Worm (Caenorhabditis elegans) whole organism, late embryonic: ENCODE results near the gene F53F4.2.

Experiments
- C08G9.2 ChIP-seq: sonication (generic microtip); optimal IDR thresholded peaks from 2 replicates; lab custom pipeline; 2016; ENCODE audit warnings: mild to moderate bottlenecking, missing genetic modification characterization, moderate library complexity, missing compliant biosample characterization
- F13H6.1 ChIP-seq: sonication (generic microtip); optimal IDR thresholded peaks from 2 replicates; lab custom pipeline; 2016; ENCODE audit warnings: missing genetic modification characterization, missing compliant biosample characterization
- K02D7.2 ChIP-seq: sonication (generic microtip); optimal IDR thresholded peaks from 2 replicates; lab custom pipeline; 2017; ENCODE audit warnings: mild to moderate bottlenecking, missing genetic modification characterization, missing compliant biosample characterization
- T23F11.4 ChIP-seq: fragments of 200-800 bp; sonication (Bioruptor generic); optimal IDR thresholded peaks from 2 replicates; lab custom pipeline; 2018; ENCODE audit warnings: mild to moderate bottlenecking, missing genetic modification characterization, missing compliant biosample characterization
- ama-1 ChIP-seq: fragments of 150-350 bp; optimal IDR thresholded peaks from 2 replicates; lab custom pipeline; 2014
- ceh-18 ChIP-seq: sonication (generic microtip); optimal IDR thresholded peaks from 2 replicates; lab custom pipeline; 2016; ENCODE audit warnings: missing genetic modification characterization, missing compliant biosample characterization
- ceh-22 ChIP-seq: sonication (generic microtip); optimal IDR thresholded peaks from 2 replicates; lab custom pipeline; 2017; ENCODE audit warnings: missing biosample characterization, missing genetic modification characterization
- ceh-24 ChIP-seq: sonication (generic microtip); optimal IDR thresholded peaks from 2 replicates; lab custom pipeline; 2016; ENCODE audit warnings: mild to moderate bottlenecking, missing genetic modification characterization, missing compliant biosample characterization
- ceh-31 ChIP-seq: sonication (generic microtip); optimal IDR thresholded peaks from 2 replicates; lab custom pipeline; 2016; ENCODE audit warnings: missing genetic modification characterization, missing compliant biosample characterization
- ceh-45 ChIP-seq: fragments of 200-800 bp; sonication (Bioruptor generic); IDR thresholded peaks from 2 replicates; pipeline ENCODE4 v1.3.6; 2022; ENCODE audit warnings: missing genetic modification reagents, missing genetic modification characterization, missing compliant biosample characterization
- ceh-48 ChIP-seq: sonication (generic microtip); optimal IDR thresholded peaks from 2 replicates; lab custom pipeline; 2016; ENCODE audit warnings: missing genetic modification characterization, inconsistent platforms, missing compliant biosample characterization
- ceh-6 ChIP-seq: fragments of 200-800 bp; sonication (Bioruptor generic); optimal IDR thresholded peaks from 2 replicates; lab custom pipeline; 2018; ENCODE audit warnings: mild to moderate bottlenecking, missing genetic modification characterization, missing compliant biosample characterization
- ceh-9 ChIP-seq: sonication (generic microtip); optimal IDR thresholded peaks from 2 replicates; lab custom pipeline; 2016; ENCODE audit warnings: mild to moderate bottlenecking, missing genetic modification characterization, inconsistent platforms, missing compliant biosample characterization
- che-1 ChIP-seq: sonication (generic microtip); optimal IDR thresholded peaks from 2 replicates; lab custom pipeline; 2016; ENCODE audit warnings: mild to moderate bottlenecking, missing genetic modification characterization, missing compliant biosample characterization
- elt-2 ChIP-seq: sonication (generic microtip); optimal IDR thresholded peaks from 2 replicates; lab custom pipeline; 2016; ENCODE audit warnings: missing genetic modification reagents, missing genetic modification characterization, missing compliant biosample characterization
- elt-4 ChIP-seq: sonication (generic microtip); optimal IDR thresholded peaks from 2 replicates; lab custom pipeline; 2016; ENCODE audit warnings: missing genetic modification characterization, missing compliant biosample characterization
- gmeb-2 ChIP-seq: sonication (generic microtip); optimal IDR thresholded peaks from 2 replicates; lab custom pipeline; 2016; ENCODE audit warnings: missing genetic modification characterization, inconsistent platforms, missing compliant biosample characterization
- hlh-15 ChIP-seq: sonication (generic microtip); optimal IDR thresholded peaks from 2 replicates; lab custom pipeline; 2016; ENCODE audit warnings: missing genetic modification characterization, missing compliant biosample characterization
- hlh-30 ChIP-seq: sonication (generic microtip); optimal IDR thresholded peaks from 2 replicates; lab custom pipeline; 2017; ENCODE audit warnings: antibody characterized with exemption, missing genetic modification characterization, missing compliant biosample characterization; ENCODE audit not compliant: insufficient read depth
- hlh-8 ChIP-seq: sonication (generic microtip); optimal IDR thresholded peaks from 2 replicates; lab custom pipeline; 2016; ENCODE audit warnings: missing genotype, missing genetic modification characterization, missing compliant biosample characterization
- lim-6 ChIP-seq: sonication (generic microtip); optimal IDR thresholded peaks from 2 replicates; lab custom pipeline; 2016; ENCODE audit warnings: missing genetic modification characterization, missing compliant biosample characterization
- madf-2 ChIP-seq: sonication (generic microtip); optimal IDR thresholded peaks from 2 replicates; lab custom pipeline; 2017; ENCODE audit warnings: missing genetic modification characterization, missing compliant biosample characterization
- mec-3 ChIP-seq: sonication (generic microtip); optimal IDR thresholded peaks from 2 replicates; lab custom pipeline; 2016; ENCODE audit warnings: borderline replicate concordance, missing genetic modification characterization, missing compliant biosample characterization
- nhr-11 ChIP-seq: fragments of 150-350 bp; optimal IDR thresholded peaks from 2 replicates; lab custom pipeline; 2014; ENCODE audit warnings: missing biosample characterization, missing genetic modification characterization
- npax-4 ChIP-seq: sonication (generic microtip); optimal IDR thresholded peaks from 2 replicates; lab custom pipeline; 2016; ENCODE audit warnings: missing genetic modification characterization, missing compliant biosample characterization
- pat-9 ChIP-seq: fragments of 200-800 bp; sonication (Bioruptor generic); optimal IDR thresholded peaks from 2 replicates; lab custom pipeline; 2018; ENCODE audit warnings: mild to moderate bottlenecking, missing genetic modification characterization, moderate library complexity, missing compliant biosample characterization
- pax-1 ChIP-seq: fragments of 150-350 bp; optimal IDR thresholded peaks from 2 replicates; lab custom pipeline; 2014; ENCODE audit warnings: missing biosample characterization, missing genetic modification characterization
- pha-2 ChIP-seq: sonication (generic microtip); optimal IDR thresholded peaks from 2 replicates; lab custom pipeline; 2017; ENCODE audit warnings: mild to moderate bottlenecking, missing genetic modification characterization, missing compliant biosample characterization
- pha-4 ChIP-seq: fragments of 150-350 bp; optimal IDR thresholded peaks from 2 replicates; lab custom pipeline; 2018; ENCODE audit warnings: missing biosample characterization, missing genetic modification reagents, missing genetic modification characterization
- pros-1 ChIP-seq: fragments of 150-350 bp; optimal IDR thresholded peaks from 2 replicates; lab custom pipeline; 2014; ENCODE audit warnings: missing biosample characterization, missing genetic modification reagents, missing genetic modification characterization
- ref-2 ChIP-seq: sonication (generic microtip); optimal IDR thresholded peaks from 2 replicates; lab custom pipeline; 2016; ENCODE audit warnings: missing genetic modification characterization, missing compliant biosample characterization
- rnt-1 ChIP-seq: sonication (generic microtip); optimal IDR thresholded peaks from 2 replicates; lab custom pipeline; 2016; ENCODE audit warnings: missing genetic modification characterization, missing compliant biosample characterization
- sdc-2 ChIP-seq: sonication (generic microtip); optimal IDR thresholded peaks from 2 replicates; lab custom pipeline; 2016; ENCODE audit warnings: missing genotype, missing genetic modification characterization, missing compliant biosample characterization
- syd-9 ChIP-seq: sonication (generic microtip); optimal IDR thresholded peaks from 2 replicates; lab custom pipeline; 2016; ENCODE audit warnings: mild to moderate bottlenecking, missing genetic modification characterization, moderate library complexity, missing compliant biosample characterization
- tbx-7 ChIP-seq: sonication (generic microtip); optimal IDR thresholded peaks from 2 replicates; lab custom pipeline; 2016; ENCODE audit warnings: missing genotype, missing genetic modification characterization, missing compliant biosample characterization
- ttx-3 ChIP-seq: sonication (generic microtip); optimal IDR thresholded peaks from 2 replicates; lab custom pipeline; 2016; ENCODE audit warnings: missing genetic modification reagents, missing genetic modification characterization, missing compliant biosample characterization
- unc-3 ChIP-seq, 2 experiments: fragments of 200-800 bp in 1 of 2; sonication (Bioruptor generic) in 1 of 2; sonication (generic microtip) in 1 of 2; conservative IDR thresholded peaks in 1 of 2; optimal IDR thresholded peaks in 1 of 2; 2 replicates each; pipeline versions ENCODE4 v1.3.6 to Lab custom; 2016 to 2022; ENCODE audit warnings: missing compliant biosample characterization in 2 of 2, missing genetic modification characterization in 2 of 2, missing genetic modification reagents in 1 of 2
- unc-42 ChIP-seq: sonication (generic microtip); optimal IDR thresholded peaks from 2 replicates; lab custom pipeline; 2016; ENCODE audit warnings: missing genotype, missing genetic modification characterization, missing compliant biosample characterization
- unc-55 ChIP-seq: sonication (generic microtip); optimal IDR thresholded peaks from 2 replicates; lab custom pipeline; 2017; ENCODE audit warnings: missing biosample characterization, missing genetic modification reagents, missing genetic modification characterization
- unc-86 ChIP-seq: sonication (generic microtip); optimal IDR thresholded peaks from 2 replicates; lab custom pipeline; 2016; ENCODE audit warnings: missing genetic modification characterization, missing compliant biosample characterization
- zip-5 ChIP-seq: sonication (generic microtip); optimal IDR thresholded peaks from 2 replicates; lab custom pipeline; 2016; ENCODE audit warnings: missing genetic modification characterization, missing compliant biosample characterization

The F53F4.2 gene

ce11 chrV:13606651-13607242, 17.4 kb upstream of the F53F4.2 start, which contains the start of gene fmo-4:
fmo-4 (minus strand) TSS chrV:13606701.
- TF ChIP-seq ceh-6 (no peak), hlh-15 (no peak), T23F11.4 (GFP tag; lab: Kevin White, UChicago) (no peak), unc-42 (no peak), F13H6.1 (no peak), pha-2 (tag; lab: Kevin White, UChicago) (no peak), madf-2 (tag; lab: Kevin White, UChicago) (no peak), lim-6 (tag; lab: Kevin White, UChicago) (no peak), pax-1 (tag; lab: Kevin White, UChicago) (no peak), tbx-7 (tag; lab: Kevin White, UChicago) (no peak), ceh-48 (tag; lab: Kevin White, UChicago) (no peak)

- TF ChIP-seq hlh-15 (no peak), nhr-11 (no peak), syd-9 (no peak), ttx-3 (tag; lab: Kevin White, UChicago) (no peak), pax-1 (tag; lab: Kevin White, UChicago) (no peak), unc-86 (no peak), npax-4 (tag; lab: Kevin White, UChicago) (no peak)
Measured at ce11 chrV:13600882-13601281, 11.5 kb upstream of the F53F4.2 start, which contains the start of gene rdy-2. rdy-2 (minus strand) TSS chrV:13600982.

DNA sequence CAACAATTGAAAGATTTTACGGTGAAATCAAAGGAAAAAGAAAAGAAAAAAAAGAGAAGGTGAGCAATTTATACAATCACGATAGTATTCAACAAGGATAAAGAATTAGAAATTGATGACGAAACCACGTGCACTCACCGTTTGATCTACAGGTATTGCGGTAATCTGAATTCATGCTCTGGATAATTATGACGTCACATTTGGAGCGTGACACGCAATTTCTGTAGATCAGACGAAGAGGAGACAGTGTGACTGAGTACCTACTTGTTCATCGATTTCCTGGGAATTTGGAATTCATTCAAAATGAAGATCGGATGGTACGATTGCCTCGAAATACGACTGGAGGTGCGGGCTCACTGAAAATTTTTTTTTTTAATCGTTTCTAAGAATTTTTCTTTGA, 9.0 kb upstream of the F53F4.2 start:
- TF ChIP-seq elt-4 (tag; lab: Kevin White, UChicago) = no peak
- TF ChIP-seq ttx-3 (tag; lab: Kevin White, UChicago) = no peak
- TF ChIP-seq hlh-15 = no peak
- no peak for TF ChIP-seq ceh-24 (tag; lab: Kevin White, UChicago)
- TF ChIP-seq hlh-8 (tag; lab: Kevin White, UChicago) = no peak
- TF ChIP-seq F13H6.1 = no peak
- no peak for TF ChIP-seq che-1 (tag; lab: Kevin White, UChicago)
- TF ChIP-seq ceh-48 (tag; lab: Kevin White, UChicago) = no peak
- no peak for TF ChIP-seq nhr-11
- TF ChIP-seq pha-4 = no peak
- TF ChIP-seq C08G9.2 (tag; lab: Kevin White, UChicago) = no peak
- TF ChIP-seq pat-9 (tag; lab: Kevin White, UChicago) = no peak

DNA sequence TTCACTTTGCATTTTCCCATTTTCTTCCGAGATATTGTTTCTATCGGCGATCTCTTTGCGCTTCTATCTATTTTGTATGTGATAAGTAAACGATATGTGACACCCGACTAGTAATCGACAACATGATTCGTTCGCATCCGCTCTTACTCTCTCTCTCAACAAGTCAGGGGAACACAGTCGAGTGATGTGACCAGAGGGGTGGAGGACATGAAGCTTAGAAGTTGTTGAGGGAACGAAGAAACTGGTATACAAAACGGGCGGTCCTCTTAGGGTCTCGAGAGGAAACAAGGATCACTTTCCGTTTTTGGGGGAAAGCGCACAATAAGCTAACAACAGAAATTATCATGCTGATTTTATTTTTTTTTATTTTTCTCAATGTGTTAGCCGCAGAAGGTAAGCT, 3.7 kb upstream of the F53F4.2 start, which contains the start of gene F53F4.4:
F53F4.4 (plus strand) TSS at position 301 of the 400 bp plus-strand sequence.
- no peak for TF ChIP-seq sdc-2
- no peak for TF ChIP-seq npax-4 (tag; lab: Kevin White, UChicago)
- no peak for TF ChIP-seq unc-86
- no peak for TF ChIP-seq hlh-30 (tag; lab: Kevin White, UChicago)
- TF ChIP-seq lim-6 (tag; lab: Kevin White, UChicago) = no peak
- no peak for TF ChIP-seq ref-2
- TF ChIP-seq ama-1 (lab: Kevin White, UChicago) = no peak
- TF ChIP-seq pha-4 = no peak
- no peak for TF ChIP-seq ceh-9
- no peak for TF ChIP-seq ceh-6
- no peak for TF ChIP-seq ceh-31 (tag; lab: Kevin White, UChicago)
- no peak for TF ChIP-seq rnt-1 (tag; lab: Kevin White, UChicago)
- TF ChIP-seq ceh-48 (tag; lab: Kevin White, UChicago) = no peak
- no peak for TF ChIP-seq ceh-45 (GFP tag; lab: Robert Waterston, UW)
- no peak for TF ChIP-seq elt-2 (tag; lab: Kevin White, UChicago)
- TF ChIP-seq, all 69 proteins: peak for 0

DNA sequence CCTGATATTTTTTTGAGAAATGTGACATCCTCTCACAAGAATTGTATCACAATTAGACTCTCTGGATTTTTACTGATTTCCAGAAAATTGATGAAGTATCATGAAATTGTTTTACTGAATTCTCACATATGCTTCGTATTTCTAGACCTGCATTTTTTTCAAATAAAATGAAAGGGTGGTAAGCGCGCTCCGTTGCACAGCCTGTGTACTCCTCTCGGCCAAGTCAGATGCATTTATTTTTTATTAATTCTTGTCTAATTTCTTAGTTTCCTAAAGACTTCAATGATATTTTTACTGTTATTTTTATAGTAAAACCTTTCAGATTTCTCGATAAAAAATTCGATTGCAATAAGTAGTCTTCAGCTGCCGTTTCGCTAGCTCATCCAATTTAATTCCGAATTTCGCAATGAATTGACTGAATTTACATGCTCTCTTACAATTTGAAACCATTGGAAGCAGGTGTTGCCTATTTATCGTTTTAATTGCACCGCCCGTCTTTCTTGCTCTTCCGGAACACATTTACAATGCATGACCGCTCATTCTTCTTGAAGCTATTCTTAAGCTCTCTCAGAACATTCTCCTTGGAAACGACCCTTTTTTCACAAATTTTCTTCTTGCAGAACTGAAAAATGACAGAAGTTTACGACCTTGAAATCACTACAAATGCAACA, 2.2 kb upstream of the F53F4.2 start, which contains the start of gene tbcb-1:
tbcb-1 (plus strand) TSS at position 621 of the 671 bp plus-strand sequence.
- TF ChIP-seq ceh-22 (tag; lab: Kevin White, UChicago) (no peak), K02D7.2 (no peak), pros-1 (tag; lab: Kevin White, UChicago) (no peak), ceh-18 (tag; lab: Kevin White, UChicago) (no peak), C08G9.2 (tag; lab: Kevin White, UChicago) (no peak), zip-5 (tag; lab: Kevin White, UChicago) (no peak), unc-55 (no peak), unc-3 (GFP tag; conservative IDR thresholded peaks at IDR 0.05; lab: Robert Waterston, UW) (no peak), unc-3 (tag; optimal IDR thresholded peaks at IDR 0.05; lab: Kevin White, UChicago) (no peak), mec-3 (tag; lab: Kevin White, UChicago) (no peak), gmeb-2 (tag; lab: Kevin White, UChicago) (no peak), hlh-15 (no peak), npax-4 (tag; lab: Kevin White, UChicago) (no peak), hlh-8 (tag; lab: Kevin White, UChicago) (no peak), ceh-6 (no peak), che-1 (tag; lab: Kevin White, UChicago) (no peak), pha-4 (no peak)
